Fruit fly (Drosophila melanogaster) whole organism, embryonic: Measurements from ENCODE around the gene fzy.
A peak's percentile ranks its signal among the peaks of the same experiment; 100 is the strongest.

Source experiments
- Ada2b ChIP-seq: fragments of 200-800 bp; sonication (Bioruptor generic); IDR thresholded peaks from 2 replicates; pipeline ENCODE4 v1.3.6; 2022; ENCODE audit warnings: missing biosample characterization, missing genetic modification characterization
- CG10267 ChIP-seq: fragments of 200-800 bp; sonication (Bioruptor generic); optimal IDR thresholded peaks from 2 replicates; lab custom pipeline; 2018; ENCODE audit warnings: missing biosample characterization, mild to moderate bottlenecking, missing genetic modification characterization, moderate library complexity
- CG10543 ChIP-seq: fragments of 200-800 bp; sonication (Bioruptor generic); optimal IDR thresholded peaks from 3 replicates; lab custom pipeline; 2017; ENCODE audit warnings: missing biosample characterization, mild to moderate bottlenecking, missing genetic modification characterization, moderate library complexity
- CG11085 ChIP-seq: fragments of 200-800 bp; sonication (Bioruptor generic); IDR thresholded peaks from 2 replicates; pipeline ENCODE4 v1.3.6; 2022; ENCODE audit warnings: missing biosample characterization, missing genetic modification characterization
- CG11456 ChIP-seq: fragments of 200-800 bp; sonication (Bioruptor generic); IDR thresholded peaks from 3 replicates; pipeline ENCODE4 v1.3.6; 2022; ENCODE audit warnings: missing biosample characterization, missing genetic modification characterization
- CG13123 ChIP-seq: fragments of 200-800 bp; sonication (Bioruptor generic); optimal IDR thresholded peaks from 2 replicates; lab custom pipeline; 2016; ENCODE audit warnings: missing biosample characterization, missing genetic modification characterization
- CG14965 ChIP-seq: fragments of 200-800 bp; sonication (Bioruptor generic); optimal IDR thresholded peaks from 2 replicates; lab custom pipeline; 2016; ENCODE audit warnings: missing biosample characterization, missing genetic modification characterization, borderline replicate concordance
- CG15269 ChIP-seq: fragments of 200-800 bp; sonication (Bioruptor generic); optimal IDR thresholded peaks from 2 replicates; lab custom pipeline; 2018; ENCODE audit warnings: missing biosample characterization, mild to moderate bottlenecking, missing genetic modification characterization, moderate library complexity
- CG16779 ChIP-seq: fragments of 200-800 bp; sonication (Bioruptor generic); IDR thresholded peaks from 2 replicates; pipeline ENCODE4 v1.3.6; 2022; ENCODE audit warnings: missing biosample characterization, missing genetic modification characterization
- CG16813 ChIP-seq: fragments of 200-800 bp; sonication (Bioruptor generic); IDR thresholded peaks from 3 replicates; pipeline ENCODE4 v1.3.6; 2022; ENCODE audit warnings: missing biosample characterization, missing genetic modification characterization; ENCODE audit not compliant: partially characterized antibody
- CG17361 ChIP-seq: fragments of 200-800 bp; sonication (Bioruptor generic); IDR thresholded peaks from 3 replicates; pipeline ENCODE4 v1.3.6; 2022; ENCODE audit warnings: missing biosample characterization, missing genetic modification characterization
- CG17568 ChIP-seq: fragments of 200-800 bp; sonication (Bioruptor generic); optimal IDR thresholded peaks from 2 replicates; lab custom pipeline; 2018; ENCODE audit warnings: missing biosample characterization, mild to moderate bottlenecking, missing genetic modification characterization, moderate library complexity
- CG17912 ChIP-seq: fragments of 200-800 bp; sonication (Bioruptor generic); optimal IDR thresholded peaks from 2 replicates; lab custom pipeline; 2018; ENCODE audit warnings: missing biosample characterization, mild to moderate bottlenecking, missing genetic modification characterization
- CG2202 ChIP-seq: fragments of 200-800 bp; sonication (Bioruptor generic); optimal IDR thresholded peaks from 2 replicates; lab custom pipeline; 2018; ENCODE audit warnings: missing biosample characterization, mild to moderate bottlenecking, missing genetic modification characterization
- CG2678 ChIP-seq: fragments of 200-800 bp; sonication (Bioruptor generic); optimal IDR thresholded peaks from 3 replicates; lab custom pipeline; 2019; ENCODE audit warnings: missing biosample characterization, mild to moderate bottlenecking, missing genetic modification characterization, moderate library complexity
- CG34422 ChIP-seq: fragments of 200-800 bp; sonication (Bioruptor generic); IDR thresholded peaks from 3 replicates; pipeline ENCODE4 v1.3.6; 2022; ENCODE audit warnings: missing biosample characterization, missing genetic modification characterization
- CG4424 ChIP-seq: fragments of 200-800 bp; sonication (Bioruptor generic); optimal IDR thresholded peaks from 3 replicates; lab custom pipeline; 2016; ENCODE audit warnings: missing biosample characterization, missing genetic modification characterization
- CG6791 ChIP-seq: fragments of 200-800 bp; sonication (Bioruptor generic); IDR thresholded peaks from 3 replicates; pipeline ENCODE4 v1.3.6; 2022; ENCODE audit warnings: missing biosample characterization, missing genetic modification characterization; ENCODE audit not compliant: partially characterized antibody
- CG9876 ChIP-seq: fragments of 200-800 bp; sonication (Bioruptor generic); optimal IDR thresholded peaks from 2 replicates; lab custom pipeline; 2016; ENCODE audit warnings: missing biosample characterization, missing genetic modification characterization
- Elba2 ChIP-seq: fragments of 200-800 bp; sonication (Bioruptor generic); optimal IDR thresholded peaks from 3 replicates; lab custom pipeline; 2016; ENCODE audit warnings: missing biosample characterization, missing genetic modification characterization
- Ets97D ChIP-seq: fragments of 200-800 bp; sonication (Bioruptor generic); optimal IDR thresholded peaks from 3 replicates; lab custom pipeline; 2016; ENCODE audit warnings: missing biosample characterization, missing genetic modification characterization
- GATAe ChIP-seq: fragments of 200-800 bp; sonication (Bioruptor generic); conservative IDR thresholded peaks from 2 replicates; pipeline ENCODE4 v1.3.6; 2022; ENCODE audit warnings: missing biosample characterization, missing genetic modification characterization
- MBD-R2 ChIP-seq: fragments of 200-800 bp; sonication (Bioruptor generic); IDR thresholded peaks from 2 replicates; pipeline ENCODE4 v1.3.6; 2022; ENCODE audit warnings: missing biosample characterization, missing genetic modification characterization
- Myb ChIP-seq: fragments of 200-800 bp; sonication (Bioruptor generic); optimal IDR thresholded peaks from 2 replicates; lab custom pipeline; 2016; ENCODE audit warnings: missing biosample characterization, missing genetic modification characterization
- Pdp1 ChIP-seq, 2 experiments: fragments of 200-800 bp; sonication (Bioruptor generic); optimal IDR thresholded peaks; 3 replicates each; lab custom pipeline; 2016; ENCODE audit warnings: missing biosample characterization in 2 of 2, missing genetic modification characterization in 2 of 2, mild to moderate bottlenecking in 1 of 2, moderate library complexity in 1 of 2
- Ptx1 ChIP-seq: fragments of 200-800 bp; sonication (Bioruptor generic); IDR thresholded peaks from 2 replicates; pipeline ENCODE4 v1.3.6; 2022; ENCODE audit warnings: missing biosample characterization, missing genetic modification characterization
- Sry-β ChIP-seq: fragments of 200-800 bp; sonication (Bioruptor generic); optimal IDR thresholded peaks from 2 replicates; lab custom pipeline; 2018; ENCODE audit warnings: missing biosample characterization, mild to moderate bottlenecking, missing genetic modification characterization, moderate library complexity
- Usf ChIP-seq: fragments of 200-800 bp; sonication (Bioruptor generic); optimal IDR thresholded peaks from 2 replicates; lab custom pipeline; 2017; ENCODE audit warnings: missing genotype, missing biosample characterization, missing genetic modification characterization
- Vsx1 ChIP-seq: fragments of 200-800 bp; sonication (Bioruptor generic); optimal IDR thresholded peaks from 2 replicates; lab custom pipeline; 2017; ENCODE audit warnings: missing biosample characterization, mild to moderate bottlenecking, missing genetic modification characterization, missing genetic modification reagents
- aop ChIP-seq: fragments of 200-800 bp; sonication (Bioruptor generic); IDR thresholded peaks from 2 replicates; pipeline ENCODE4 v1.3.6; 2022; ENCODE audit warnings: missing biosample characterization, missing genetic modification characterization
- bbx ChIP-seq: fragments of 200-800 bp; sonication (Bioruptor generic); IDR thresholded peaks from 2 replicates; pipeline ENCODE4 v1.3.6; 2022; ENCODE audit warnings: missing biosample characterization, missing genetic modification characterization; ENCODE audit not compliant: partially characterized antibody
- cad ChIP-seq: fragments of >200 bp; optimal IDR thresholded peaks from 2 replicates; lab custom pipeline; 2017; ENCODE audit warnings: missing biosample characterization, missing genetic modification characterization
- caup ChIP-seq: fragments of 200-800 bp; sonication (Bioruptor generic); optimal IDR thresholded peaks from 3 replicates; lab custom pipeline; 2017; ENCODE audit warnings: missing biosample characterization, mild to moderate bottlenecking, missing genetic modification characterization, moderate library complexity; ENCODE audit not compliant: severe bottlenecking
- chm ChIP-seq: fragments of 200-800 bp; sonication (Bioruptor generic); IDR thresholded peaks from 2 replicates; pipeline ENCODE4 v1.3.6; 2022; ENCODE audit warnings: missing biosample characterization, missing genetic modification characterization
- corto ChIP-seq: fragments of 200-800 bp; sonication (Bioruptor generic); optimal IDR thresholded peaks from 2 replicates; lab custom pipeline; 2016; ENCODE audit warnings: missing biosample characterization, mild to moderate bottlenecking, missing genetic modification characterization, moderate library complexity
- crp ChIP-seq, 2 experiments: fragments of 200-800 bp; sonication (Bioruptor generic); optimal IDR thresholded peaks; 2 replicates in 1 of 2; 3 replicates in 1 of 2; lab custom pipeline; 2017; ENCODE audit warnings: missing biosample characterization in 2 of 2, missing genetic modification characterization in 2 of 2, mild to moderate bottlenecking in 1 of 2, moderate library complexity in 1 of 2
- dmrt11E ChIP-seq: fragments of 200-800 bp; sonication (Bioruptor generic); optimal IDR thresholded peaks from 3 replicates; lab custom pipeline; 2018; ENCODE audit warnings: missing biosample characterization, mild to moderate bottlenecking, missing genetic modification characterization, moderate library complexity
- dmrt99B ChIP-seq: fragments of 200-800 bp; sonication (Bioruptor generic); optimal IDR thresholded peaks from 2 replicates; lab custom pipeline; 2018; ENCODE audit warnings: missing biosample characterization, mild to moderate bottlenecking, missing genetic modification characterization, moderate library complexity
- ewg ChIP-seq: fragments of 200-800 bp; sonication (Bioruptor generic); optimal IDR thresholded peaks from 3 replicates; lab custom pipeline; 2017; ENCODE audit warnings: mild to moderate bottlenecking, missing biosample characterization, missing genetic modification reagents, missing genetic modification characterization
- fd64A ChIP-seq: fragments of 200-800 bp; sonication (Bioruptor generic); optimal IDR thresholded peaks from 3 replicates; lab custom pipeline; 2018; ENCODE audit warnings: missing biosample characterization, mild to moderate bottlenecking, missing genetic modification characterization
- ham ChIP-seq: fragments of 200-800 bp; sonication (Bioruptor generic); IDR thresholded peaks from 2 replicates; pipeline ENCODE4 v1.3.6; 2022; ENCODE audit warnings: missing biosample characterization, missing genetic modification characterization
- kni ChIP-seq: fragments of 200-800 bp; sonication (Bioruptor generic); optimal IDR thresholded peaks from 3 replicates; lab custom pipeline; 2017; ENCODE audit warnings: mild to moderate bottlenecking, missing biosample characterization, missing genetic modification reagents, missing genetic modification characterization
- lilli ChIP-seq: fragments of 200-800 bp; sonication (Bioruptor generic); optimal IDR thresholded peaks from 3 replicates; lab custom pipeline; 2016; ENCODE audit warnings: missing biosample characterization, missing genetic modification characterization
- org-1 ChIP-seq: fragments of 200-800 bp; sonication (Bioruptor generic); optimal IDR thresholded peaks from 2 replicates; lab custom pipeline; 2017; ENCODE audit warnings: missing biosample characterization, missing genetic modification characterization
- otp ChIP-seq: fragments of 200-800 bp; sonication (Bioruptor generic); IDR thresholded peaks from 3 replicates; pipeline ENCODE4, ENCODE4 v1.3.6; 2022; ENCODE audit warnings: missing biosample characterization, missing genetic modification characterization
- pum ChIP-seq: fragments of 200-800 bp; sonication (Bioruptor generic); optimal IDR thresholded peaks from 2 replicates; lab custom pipeline; 2016; ENCODE audit warnings: missing biosample characterization, missing genetic modification characterization
- so ChIP-seq: fragments of 200-800 bp; sonication (Bioruptor generic); IDR thresholded peaks from 3 replicates; pipeline ENCODE4 v1.3.6; 2022; ENCODE audit warnings: missing biosample characterization, missing genetic modification characterization
- sob ChIP-seq: fragments of 200-800 bp; sonication (Bioruptor generic); IDR thresholded peaks from 2 replicates; pipeline ENCODE4 v1.3.6; 2022; ENCODE audit warnings: missing biosample characterization, missing genetic modification characterization
- unpg ChIP-seq: fragments of 200-800 bp; sonication (Bioruptor generic); optimal IDR thresholded peaks from 3 replicates; lab custom pipeline; 2018; ENCODE audit warnings: missing biosample characterization, mild to moderate bottlenecking, missing genetic modification characterization, moderate library complexity

The fzy gene

DNA sequence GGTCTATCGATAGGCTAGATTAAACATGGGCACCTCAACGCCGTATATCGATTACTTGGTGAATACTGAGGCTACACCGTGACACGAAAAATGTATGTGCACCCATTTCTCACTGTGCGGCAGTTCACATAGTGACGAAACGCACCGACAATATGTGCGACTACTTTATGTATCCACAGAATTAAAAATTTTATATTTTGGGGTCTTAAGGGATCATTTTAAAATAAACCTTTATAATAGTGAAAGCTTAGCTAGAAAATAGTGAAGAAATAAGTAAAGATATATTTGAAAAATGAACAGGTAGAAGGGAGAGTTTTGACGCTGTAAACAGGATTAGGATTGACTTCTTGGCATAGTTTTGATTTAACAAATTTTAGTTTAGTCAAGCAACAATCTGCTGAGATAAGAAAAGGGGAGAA lies 18.4 kb downstream of the fzy start, which contains the start of gene mRpL4 (continued):
- TF ChIP-seq Ada2b (GFP tag; lab: Robert Waterston, UW) (peak; percentile 41; the same call in 1 of the 2 replicates), Usf (GFP tag; lab: Kevin White, UChicago) (no peak), fd64A (GFP tag; lab: Kevin White, UChicago) (no peak), MBD-R2 (GFP tag; lab: Robert Waterston, UW) (peak; percentile 94), CG34422 (GFP tag; lab: Robert Waterston, UW) (no peak; the same call in none of the 3 replicates), CG17568 (GFP tag; lab: Kevin White, UChicago) (no peak), org-1 (GFP tag; lab: Kevin White, UChicago) (no peak), lilli (GFP tag; lab: Kevin White, UChicago) (peak; percentile 87), CG4424 (GFP tag; lab: Kevin White, UChicago) (peak; percentile 77), dmrt11E (tag; lab: Kevin White, UChicago) (peak; percentile 46), bbx (GFP tag; lab: Robert Waterston, UW) (peak; percentile 99), CG13123 (GFP tag; lab: Kevin White, UChicago) (peak; percentile 59), Elba2 (peak; percentile 32), CG16779 (GFP tag; lab: Robert Waterston, UW) (0 out of 2 replicates have a peak, but pooled peaks have one; percentile 36), otp (GFP tag; lab: Robert Waterston, UW) (0 out of 3 replicates have a peak, but pooled peaks have one; percentile 33), GATAe (GFP tag; lab: Robert Waterston, UW) (no peak), pum (GFP tag; lab: Kevin White, UChicago) (peak; percentile 85), corto (GFP tag; lab: Kevin White, UChicago) (no peak), CG10543 (GFP tag; lab: Kevin White, UChicago) (peak; percentile 25), CG11456 (GFP tag; lab: Robert Waterston, UW) (no peak; the same call in 2 of the 3 replicates), kni (GFP tag; lab: Kevin White, UChicago) (peak; percentile 24), Myb (GFP tag; lab: Kevin White, UChicago) (peak; percentile 55), cad (GFP tag; lab: Kevin White, UChicago) (no peak), CG11085 (GFP tag; lab: Robert Waterston, UW) (0 out of 2 replicates have a peak, but pooled peaks have one; percentile 18), CG10267 (peak; percentile 67), ewg (GFP tag; lab: Kevin White, UChicago) (peak; percentile 9), so (no peak), CG16813 (GFP tag; lab: Robert Waterston, UW) (peak; percentile 99), unpg (GFP tag; lab: Kevin White, UChicago) (peak; percentile 60), Ets97D (peak; percentile 70), Sry-β (GFP tag; lab: Kevin White, UChicago) (peak; percentile 49), crp (GFP tag; optimal IDR thresholded peaks at IDR 0.05; lab: Kevin White, UChicago) (peak in 1 of 2 experiments; percentile 31), CG6791 (GFP tag; lab: Robert Waterston, UW) (peak; percentile 99), CG17912 (GFP tag; lab: Kevin White, UChicago) (no peak), aop (GFP tag; lab: Robert Waterston, UW) (no peak), CG2678 (no peak), caup (GFP tag; lab: Kevin White, UChicago) (no peak), CG15269 (tag; lab: Kevin White, UChicago) (no peak), CG9876 (GFP tag; lab: Kevin White, UChicago) (peak; percentile 74), CG2202 (tag; lab: Kevin White, UChicago) (no peak), ham (GFP tag; lab: Robert Waterston, UW) (no peak), CG14965 (no peak), dmrt99B (no peak), CG17361 (GFP tag; lab: Robert Waterston, UW) (peak; percentile 69; the same call in 2 of the 3 replicates), Vsx1 (GFP tag; lab: Kevin White, UChicago) (no peak), sob (peak; percentile 84), chm (GFP tag; lab: Robert Waterston, UW) (peak; percentile 66; the same call in 1 of the 2 replicates), Ptx1 (GFP tag; lab: Robert Waterston, UW) (peak; percentile 75), Pdp1 (GFP tag; optimal IDR thresholded peaks at IDR 0.05; lab: Kevin White, UChicago) (peak in 1 of 2 experiments; percentile 83)
